Worm (Caenorhabditis elegans): ENCODE measurements around the gene mca-3.

Gene mca-3

DNA sequence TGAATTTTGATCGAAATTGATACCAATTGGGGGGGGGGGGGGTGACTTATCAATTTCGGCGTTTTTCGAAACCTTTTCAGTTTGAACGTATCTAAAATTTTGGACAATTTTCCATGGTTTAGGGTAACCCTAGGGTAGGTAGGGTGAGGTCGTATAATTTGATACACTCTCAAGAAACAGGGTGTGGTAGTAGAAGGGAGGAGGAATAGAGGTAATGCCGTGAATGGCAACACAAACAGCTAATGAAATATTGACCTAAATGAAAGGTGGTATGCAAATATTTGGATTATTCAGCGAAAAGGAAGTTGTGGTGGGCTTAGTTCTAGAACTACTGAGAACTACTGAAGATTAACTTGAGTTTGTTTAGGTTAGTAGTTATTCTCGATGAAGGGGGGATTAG is 40.0 kb downstream of the mca-3 start:
- TF ChIP-seq tlf-1 (GFP tag; optimal IDR thresholded peaks at IDR 0.05) (no peak), nhr-120 (GFP tag; IDR thresholded peaks at IDR 0.05) (no peak), K12H6.12 (tag; optimal IDR thresholded peaks at IDR 0.05) (no peak), snpc-1.1 (tag; optimal IDR thresholded peaks at IDR 0.05; ENCODE audit: insufficient read depth) (no peak), ccch-3 (GFP tag; optimal IDR thresholded peaks at IDR 0.05) (no peak), cebp-1 (GFP tag; IDR thresholded peaks at IDR 0.05) (no peak), cebp-1 (tag; optimal IDR thresholded peaks at IDR 0.05) (no peak), B0261.1 (tag; optimal IDR thresholded peaks at IDR 0.05) (no peak), aptf-3 (GFP tag; IDR thresholded peaks at IDR 0.05) (no peak), ceh-91 (GFP tag; IDR thresholded peaks at IDR 0.05) (no peak), ekl-4 (GFP tag; IDR thresholded peaks at IDR 0.05) (no peak), lin-40 (tag; optimal IDR thresholded peaks at IDR 0.05) (no peak), C06A6.2 (GFP tag; conservative IDR thresholded peaks at IDR 0.05) (no peak), lsl-1 (GFP tag; optimal IDR thresholded peaks at IDR 0.05) (no peak), F49E8.2 (tag; optimal IDR thresholded peaks at IDR 0.05; ENCODE audit: insufficient read depth) (no peak), attf-3 (GFP tag; conservative IDR thresholded peaks at IDR 0.05) (no peak), lag-1 (GFP tag; IDR thresholded peaks at IDR 0.05) (no peak), cebp-2 (GFP tag; IDR thresholded peaks at IDR 0.05) (no peak), die-1 (tag; optimal IDR thresholded peaks at IDR 0.05) (no peak), ztf-6 (GFP tag; IDR thresholded peaks at IDR 0.05) (no peak)

ce11 chrIV:3091112-3091511 is 41.8 kb downstream of the mca-3 start:
- TF ChIP-seq lsy-27 (tag; optimal IDR thresholded peaks at IDR 0.05; ENCODE audit: borderline replicate concordance, insufficient read depth) (no peak), tbp1 (GFP tag; optimal IDR thresholded peaks at IDR 0.05) (no peak), nhr-27 (tag; optimal IDR thresholded peaks at IDR 0.05) (no peak), sdz-38 (tag; optimal IDR thresholded peaks at IDR 0.05) (no peak), zim-3 (tag; optimal IDR thresholded peaks at IDR 0.05) (no peak), ceh-40 (GFP tag; IDR thresholded peaks at IDR 0.05) (no peak), madf-8 (GFP tag; conservative IDR thresholded peaks at IDR 0.05) (no peak), ccch-3 (GFP tag; optimal IDR thresholded peaks at IDR 0.05) (no peak), fkh-3 (tag; optimal IDR thresholded peaks at IDR 0.05) (no peak), F55B11.4 (tag; optimal IDR thresholded peaks at IDR 0.05; ENCODE audit: borderline replicate concordance, insufficient read depth) (no peak), T07F8.4 (tag; optimal IDR thresholded peaks at IDR 0.05) (no peak), aptf-2 (GFP tag; conservative IDR thresholded peaks at IDR 0.05) (no peak), Y53G8AR.9 (GFP tag; conservative IDR thresholded peaks at IDR 0.05) (no peak), ets-4 (GFP tag; optimal IDR thresholded peaks at IDR 0.05) (no peak), Y67H2A.10 (GFP tag; conservative IDR thresholded peaks at IDR 0.05) (no peak), ama-1 (optimal IDR thresholded peaks at IDR 0.05) (no peak), ama-1 (GFP tag; optimal IDR thresholded peaks at IDR 0.05) (no peak), Y95B8A.8 (GFP tag; IDR thresholded peaks at IDR 0.05) (no peak), nhr-120 (GFP tag; IDR thresholded peaks at IDR 0.05) (no peak), egl-18 (GFP tag; IDR thresholded peaks at IDR 0.05) (no peak)

- TF ChIP-seq hsf-1 (GFP tag; IDR thresholded peaks at IDR 0.05), result no peak
- no peak for TF ChIP-seq dpff-1 (tag; optimal IDR thresholded peaks at IDR 0.05)
- TF ChIP-seq nfyb-1 (GFP tag; IDR thresholded peaks at IDR 0.05), result no peak
- TF ChIP-seq efl-1 (GFP tag; optimal IDR thresholded peaks at IDR 0.05), result no peak
- TF ChIP-seq Y53F4B.3 (GFP tag; IDR thresholded peaks at IDR 0.05), result no peak
Measured at ce11 chrIV:3089611-3090010, 43.3 kb downstream of the mca-3 start.
